Fruit fly (Drosophila melanogaster): ENCODE data around the gene CG43389.

Gene CG43389

DNA sequence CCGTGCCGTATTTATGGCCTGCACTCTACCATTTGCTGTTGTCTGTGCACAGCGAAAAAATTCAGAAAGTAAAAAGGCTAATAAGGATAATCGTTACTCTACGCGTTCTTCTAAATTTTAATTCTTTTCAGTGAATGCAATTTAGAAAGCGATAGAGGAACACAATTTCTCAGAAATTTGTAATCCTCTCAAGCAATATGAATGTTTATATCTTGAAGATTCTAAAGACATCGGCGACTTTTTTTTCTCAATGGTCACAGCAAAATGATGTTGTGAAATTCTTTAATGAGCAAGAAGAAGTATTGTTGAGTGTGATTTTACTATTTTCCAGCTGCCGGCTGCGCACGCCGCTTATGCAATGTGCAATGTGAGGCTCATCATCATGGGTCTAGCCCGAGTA lies 5.1 kb downstream of the CG43389 start:
- no peak for TF ChIP-seq usp (GFP tag; optimal IDR thresholded peaks at IDR 0.05)
- TF ChIP-seq Vsx2 (GFP tag; optimal IDR thresholded peaks at IDR 0.05; ENCODE audit: partially characterized antibody) = no peak
- TF ChIP-seq Jra (GFP tag; optimal IDR thresholded peaks at IDR 0.05) = no peak
- TF ChIP-seq CG32264 (GFP tag; optimal IDR thresholded peaks at IDR 0.05) = no peak
- no peak for TF ChIP-seq foxo (GFP tag; optimal IDR thresholded peaks at IDR 0.05)
- TF ChIP-seq ey (GFP tag; optimal IDR thresholded peaks at IDR 0.05) = no peak
- TF ChIP-seq Hr78 (GFP tag; optimal IDR thresholded peaks at IDR 0.05) = no peak
- TF ChIP-seq Myc (optimal IDR thresholded peaks at IDR 0.05) = no peak

dm6 chr3L:3253631-3254030 lies 5.8 kb downstream of the CG43389 start:
- TF ChIP-seq woc (GFP tag; optimal IDR thresholded peaks at IDR 0.05) (peak; percentile 62), Dif (GFP tag; optimal IDR thresholded peaks at IDR 0.05; ENCODE audit: partially characterized antibody) (peak; percentile 55), Vsx2 (GFP tag; optimal IDR thresholded peaks at IDR 0.05; ENCODE audit: partially characterized antibody) (peak; percentile 59), dl (GFP tag; optimal IDR thresholded peaks at IDR 0.05; ENCODE audit: insufficient read depth in 1 of 2, partially characterized antibody in 2 of 2) (peak in 1 of 2 experiments; percentile 25), br (GFP tag; optimal IDR thresholded peaks at IDR 0.05) (no peak), psq (GFP tag; optimal IDR thresholded peaks at IDR 0.05) (no peak), fru (GFP tag; optimal IDR thresholded peaks at IDR 0.05) (no peak), Hr83 (GFP tag; optimal IDR thresholded peaks at IDR 0.05; ENCODE audit: poor library complexity, severe bottlenecking) (no peak), foxo (GFP tag; optimal IDR thresholded peaks at IDR 0.05) (no peak)

DNA sequence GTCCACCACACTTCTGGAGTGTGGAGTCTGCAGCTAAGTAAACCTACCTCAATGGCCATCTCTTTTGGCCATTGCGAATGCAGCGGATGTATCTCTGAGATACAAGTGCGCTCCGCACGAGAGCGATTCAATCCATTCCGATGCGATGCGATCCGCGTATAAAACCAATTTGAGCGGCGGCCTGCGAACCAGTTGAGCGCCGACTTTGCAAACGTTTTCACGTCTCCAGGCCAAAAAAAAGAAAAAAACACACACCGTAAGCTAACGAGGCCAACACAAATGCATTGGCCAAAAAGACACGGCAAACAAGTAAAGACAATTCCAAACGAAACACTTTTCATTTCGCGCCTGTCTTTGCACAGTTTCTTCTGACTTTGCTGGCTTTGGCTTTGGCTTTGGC lies 9.9 kb downstream of the CG43389 start, which contains the start of gene ckd:
Gene ckd, plus strand, starts transcription at position 189 of the 400 bp plus-strand sequence.
- no peak for TF ChIP-seq dmrt93B (GFP tag; optimal IDR thresholded peaks at IDR 0.05)
- no peak for TF ChIP-seq jim (GFP tag; optimal IDR thresholded peaks at IDR 0.05)
- TF ChIP-seq Dif (GFP tag; optimal IDR thresholded peaks at IDR 0.05; ENCODE audit: partially characterized antibody) = peak; percentile 71
- TF ChIP-seq Mio (GFP tag; optimal IDR thresholded peaks at IDR 0.05) = no peak
- TF ChIP-seq N (GFP tag; optimal IDR thresholded peaks at IDR 0.05) = no peak
- TF ChIP-seq Hnf4 (GFP tag; optimal IDR thresholded peaks at IDR 0.05) = no peak
- peak; percentile 1 for TF ChIP-seq fru (GFP tag; optimal IDR thresholded peaks at IDR 0.05)
- TF ChIP-seq lola (GFP tag; optimal IDR thresholded peaks at IDR 0.05) = no peak
- TF ChIP-seq tai (GFP tag; optimal IDR thresholded peaks at IDR 0.05) = no peak
- TF ChIP-seq Vsx2 (GFP tag; optimal IDR thresholded peaks at IDR 0.05; ENCODE audit: partially characterized antibody) = peak; percentile 38
- peak; percentile 5 for TF ChIP-seq CrebA (GFP tag; optimal IDR thresholded peaks at IDR 0.05; ENCODE audit: borderline replicate concordance)
- TF ChIP-seq OdsH (GFP tag; optimal IDR thresholded peaks at IDR 0.05) = peak; percentile 32
- peak; percentile 14 for TF ChIP-seq Sp1 (GFP tag; optimal IDR thresholded peaks at IDR 0.05)
- no peak for TF ChIP-seq sage (GFP tag; optimal IDR thresholded peaks at IDR 0.05)
- peak; percentile 59 to 66 for TF ChIP-seq dl (GFP tag; optimal IDR thresholded peaks at IDR 0.05; ENCODE audit: insufficient read depth in 1 of 2, partially characterized antibody in 2 of 2)

DNA sequence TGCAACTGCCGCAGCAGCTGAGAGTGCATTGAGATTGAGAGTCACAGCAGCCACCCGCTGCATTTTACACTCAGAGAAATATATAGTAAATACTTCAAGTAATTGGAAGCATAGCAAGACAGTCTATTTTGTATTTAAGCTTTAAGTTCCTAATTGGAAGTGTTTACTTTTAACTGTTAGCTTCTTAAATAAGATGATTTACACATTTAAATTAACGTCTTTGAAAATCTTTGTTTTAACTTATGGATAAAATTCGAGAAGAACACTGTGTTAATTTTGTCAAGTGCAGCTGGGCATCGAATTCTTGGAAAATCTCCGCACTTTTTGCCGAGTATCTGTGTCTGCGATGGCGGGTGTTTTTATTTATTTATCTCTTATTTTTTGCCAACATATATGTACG lies 11.9 kb downstream of the CG43389 start:
- TF ChIP-seq Abd-B (GFP tag; optimal IDR thresholded peaks at IDR 0.05) (no peak), Dfd (GFP tag; optimal IDR thresholded peaks at IDR 0.05) (no peak), GATAd (GFP tag; optimal IDR thresholded peaks at IDR 0.05) (no peak), Jra (GFP tag; optimal IDR thresholded peaks at IDR 0.05) (no peak), CrebA (GFP tag; optimal IDR thresholded peaks at IDR 0.05; ENCODE audit: borderline replicate concordance) (no peak), h (GFP tag; optimal IDR thresholded peaks at IDR 0.05) (peak; percentile 81), Hr83 (GFP tag; optimal IDR thresholded peaks at IDR 0.05; ENCODE audit: poor library complexity, severe bottlenecking) (no peak), rgr (GFP tag; optimal IDR thresholded peaks at IDR 0.05) (peak; percentile 65), fru (GFP tag; optimal IDR thresholded peaks at IDR 0.05) (peak; percentile 56), lola (GFP tag; optimal IDR thresholded peaks at IDR 0.05) (no peak), tai (GFP tag; optimal IDR thresholded peaks at IDR 0.05) (no peak), Mio (GFP tag; optimal IDR thresholded peaks at IDR 0.05) (no peak), foxo (GFP tag; optimal IDR thresholded peaks at IDR 0.05) (peak in 1 of 2 experiments; percentile 75), Rel (GFP tag; optimal IDR thresholded peaks at IDR 0.05) (no peak), Rel (tag; optimal IDR thresholded peaks at IDR 0.05) (no peak), psq (GFP tag; optimal IDR thresholded peaks at IDR 0.05) (peak; percentile 51), Hr78 (GFP tag; optimal IDR thresholded peaks at IDR 0.05) (no peak), dl (GFP tag; optimal IDR thresholded peaks at IDR 0.05; ENCODE audit: insufficient read depth in 1 of 2, partially characterized antibody in 2 of 2) (no peak), br (GFP tag; optimal IDR thresholded peaks at IDR 0.05) (peak; percentile 71), ey (GFP tag; optimal IDR thresholded peaks at IDR 0.05) (peak; percentile 68), sage (GFP tag; optimal IDR thresholded peaks at IDR 0.05) (peak; percentile 15), sv (GFP tag; optimal IDR thresholded peaks at IDR 0.05) (no peak), Myc (optimal IDR thresholded peaks at IDR 0.05) (no peak), dmrt93B (GFP tag; optimal IDR thresholded peaks at IDR 0.05) (peak; percentile 24), woc (GFP tag; optimal IDR thresholded peaks at IDR 0.05) (peak; percentile 30), usp (GFP tag; optimal IDR thresholded peaks at IDR 0.05) (no peak), OdsH (GFP tag; optimal IDR thresholded peaks at IDR 0.05) (peak; percentile 67), pan (optimal IDR thresholded peaks at IDR 0.05) (no peak), Dif (GFP tag; optimal IDR thresholded peaks at IDR 0.05; ENCODE audit: partially characterized antibody) (no peak), N (GFP tag; optimal IDR thresholded peaks at IDR 0.05) (no peak), CG9705 (GFP tag; optimal IDR thresholded peaks at IDR 0.05) (peak; percentile 21), CG32264 (GFP tag; optimal IDR thresholded peaks at IDR 0.05) (peak; percentile 8), Sp1 (GFP tag; optimal IDR thresholded peaks at IDR 0.05) (peak; percentile 67), brk (GFP tag; optimal IDR thresholded peaks at IDR 0.05) (no peak), HLH106 (tag; optimal IDR thresholded peaks at IDR 0.05) (peak; percentile 81), Hnf4 (GFP tag; optimal IDR thresholded peaks at IDR 0.05) (peak; percentile 57), jim (GFP tag; optimal IDR thresholded peaks at IDR 0.05) (no peak), Vsx2 (GFP tag; optimal IDR thresholded peaks at IDR 0.05; ENCODE audit: partially characterized antibody) (no peak), dsf (GFP tag; optimal IDR thresholded peaks at IDR 0.05; ENCODE audit: borderline replicate concordance) (no peak)
